Comparison of ENCODE assay signal across 8 worm cellular contexts in genomic region chrX:5368220-5368619, ce11.
TF ChIP-seq lines count a peak whose summit lies in the region.

Gene jkk-1, plus strand, starts transcription at chrX:5368468.

TF ChIP-seq in whole organism, L1 larva, 84 proteins besides CTCF, POLR2A, EP300 and RAD21 (continues in another document):
- TF ChIP-seq swsn-7 (tag; optimal IDR thresholded peaks at IDR 0.05; lab: Kevin White, UChicago) (peak; percentile 10), skn-1 (tag; optimal IDR thresholded peaks at IDR 0.05; lab: Kevin White, UChicago) (no peak), tbx-2 (tag; optimal IDR thresholded peaks at IDR 0.05; lab: Kevin White, UChicago) (no peak), pqm-1 (tag; optimal IDR thresholded peaks at IDR 0.05; lab: Kevin White, UChicago) (no peak), fkh-4 (tag; optimal IDR thresholded peaks at IDR 0.05; lab: Kevin White, UChicago; ENCODE audit: borderline replicate concordance) (no peak), snu-23 (GFP tag; optimal IDR thresholded peaks at IDR 0.05; lab: Kevin White, UChicago) (peak; percentile 14), lin-35 (GFP tag; optimal IDR thresholded peaks at IDR 0.05; lab: Kevin White, UChicago) (peak in 1 of 2 experiments; percentile 3), nhr-76 (tag; optimal IDR thresholded peaks at IDR 0.05; lab: Kevin White, UChicago) (no peak), fkh-10 (GFP tag; optimal IDR thresholded peaks at IDR 0.05; lab: Kevin White, UChicago) (peak; percentile 52), nhr-47 (tag; optimal IDR thresholded peaks at IDR 0.05; lab: Kevin White, UChicago) (peak; percentile 53), pax-3 (tag; optimal IDR thresholded peaks at IDR 0.05; lab: Kevin White, UChicago) (no peak)

TF ChIP-seq in whole organism, L2 larva, 48 proteins besides CTCF, POLR2A, EP300 and RAD21 (continues in another document):
- TF ChIP-seq lsy-2 (tag; optimal IDR thresholded peaks at IDR 0.05; lab: Kevin White, UChicago) (peak in 1 of 2 experiments; percentile 33), zag-1 (tag; optimal IDR thresholded peaks at IDR 0.05; lab: Kevin White, UChicago) (peak; percentile 49), mab-5 (tag; optimal IDR thresholded peaks at IDR 0.05; lab: Kevin White, UChicago) (peak; percentile 32), alr-1 (tag; optimal IDR thresholded peaks at IDR 0.05; lab: Kevin White, UChicago) (no peak), C34F6.9 (tag; optimal IDR thresholded peaks at IDR 0.05; lab: Kevin White, UChicago) (peak; percentile 40), lin-11 (tag; optimal IDR thresholded peaks at IDR 0.05; lab: Kevin White, UChicago) (peak; percentile 25), crh-2 (tag; optimal IDR thresholded peaks at IDR 0.05; lab: Kevin White, UChicago) (peak; percentile 53), nhr-25 (tag; optimal IDR thresholded peaks at IDR 0.05; lab: Kevin White, UChicago) (no peak), sma-9 (GFP tag; optimal IDR thresholded peaks at IDR 0.05; lab: Kevin White, UChicago) (peak; percentile 31), sma-9 (tag; optimal IDR thresholded peaks at IDR 0.05; lab: Kevin White, UChicago) (no peak), nhr-10 (tag; optimal IDR thresholded peaks at IDR 0.05; lab: Kevin White, UChicago) (no peak), unc-55 (GFP tag; optimal IDR thresholded peaks at IDR 0.05; lab: Kevin White, UChicago) (peak; percentile 64)

TF ChIP-seq in whole organism, L3 larva, 47 proteins besides CTCF, POLR2A, EP300 and RAD21 (continues in another document):
- peak; percentile 53 for TF ChIP-seq nfya-1 (tag; optimal IDR thresholded peaks at IDR 0.05; lab: Kevin White, UChicago; ENCODE audit: insufficient read depth)
- no peak for TF ChIP-seq nhr-28 (tag; optimal IDR thresholded peaks at IDR 0.05; lab: Kevin White, UChicago)
- no peak for TF ChIP-seq elt-3 (tag; optimal IDR thresholded peaks at IDR 0.05; lab: Kevin White, UChicago)
- no peak for TF ChIP-seq ama-1 (optimal IDR thresholded peaks at IDR 0.05; lab: Kevin White, UChicago)
- no peak for TF ChIP-seq nhr-12 (tag; optimal IDR thresholded peaks at IDR 0.05; lab: Kevin White, UChicago)
- TF ChIP-seq aly-2 (tag; optimal IDR thresholded peaks at IDR 0.05; lab: Kevin White, UChicago) = no peak
- TF ChIP-seq fkh-2 (tag; optimal IDR thresholded peaks at IDR 0.05; lab: Kevin White, UChicago) = no peak
- no peak for TF ChIP-seq tbx-2 (tag; optimal IDR thresholded peaks at IDR 0.05; lab: Kevin White, UChicago)
- TF ChIP-seq mml-1 (tag; optimal IDR thresholded peaks at IDR 0.05; lab: Kevin White, UChicago) = no peak
- TF ChIP-seq nhr-23 (tag; optimal IDR thresholded peaks at IDR 0.05; lab: Kevin White, UChicago) = no peak
- no peak for TF ChIP-seq ZK546.5 (tag; optimal IDR thresholded peaks at IDR 0.05; lab: Kevin White, UChicago)
- no peak for TF ChIP-seq egl-27 (tag; optimal IDR thresholded peaks at IDR 0.05; lab: Kevin White, UChicago)

TF ChIP-seq in whole organism, L4 larva, 104 proteins besides CTCF, POLR2A, EP300 and RAD21 (continues in another document):
- TF ChIP-seq nhr-77 (tag; optimal IDR thresholded peaks at IDR 0.05; lab: Kevin White, UChicago) = no peak
- TF ChIP-seq mxl-3 (GFP tag; optimal IDR thresholded peaks at IDR 0.05; lab: Kevin White, UChicago) = peak; percentile 2
- TF ChIP-seq unc-62 (GFP tag; optimal IDR thresholded peaks at IDR 0.05 in 1 of 2; lab: Kevin White, UChicago) = peak in 1 of 2 experiments; percentile 97
- no peak for TF ChIP-seq unc-62 (tag; optimal IDR thresholded peaks at IDR 0.05; lab: Kevin White, UChicago)
- TF ChIP-seq dmd-6 (GFP tag; IDR thresholded peaks at IDR 0.05; lab: Robert Waterston, UW) = peak; percentile 13; the same call in 1 of the 2 replicates
- no peak for TF ChIP-seq lin-29 (GFP tag; IDR thresholded peaks at IDR 0.05; lab: Robert Waterston, UW)
- no peak for TF ChIP-seq gei-8 (GFP tag; optimal IDR thresholded peaks at IDR 0.05; lab: Kevin White, UChicago)
- TF ChIP-seq vab-7 (GFP tag; IDR thresholded peaks at IDR 0.05; lab: Robert Waterston, UW) = 0 out of 2 replicates have a peak, but pooled peaks have one; percentile 28
- peak; percentile 75 for TF ChIP-seq hmg-1.1 (GFP tag; IDR thresholded peaks at IDR 0.05; lab: Robert Waterston, UW)
- TF ChIP-seq daf-19 (GFP tag; conservative IDR thresholded peaks at IDR 0.05; lab: Robert Waterston, UW) = no peak
- no peak for TF ChIP-seq egl-27 (tag; optimal IDR thresholded peaks at IDR 0.05; lab: Kevin White, UChicago)

TF ChIP-seq in whole organism, late embryonic, 69 proteins besides CTCF, POLR2A, EP300 and RAD21 (continues in another document):
- TF ChIP-seq ceh-6 (GFP tag; optimal IDR thresholded peaks at IDR 0.05; lab: Kevin White, UChicago) (peak; percentile 35), ahr-1 (tag; optimal IDR thresholded peaks at IDR 0.05; lab: Kevin White, UChicago) (no peak), fkh-6 (tag; optimal IDR thresholded peaks at IDR 0.05; lab: Kevin White, UChicago) (no peak), nhr-11 (tag; optimal IDR thresholded peaks at IDR 0.05; lab: Kevin White, UChicago) (no peak), ceh-18 (tag; optimal IDR thresholded peaks at IDR 0.05; lab: Kevin White, UChicago) (no peak), fax-1 (tag; optimal IDR thresholded peaks at IDR 0.05; lab: Kevin White, UChicago) (no peak), ceh-34 (tag; optimal IDR thresholded peaks at IDR 0.05; lab: Kevin White, UChicago) (peak; percentile 46), elt-2 (tag; optimal IDR thresholded peaks at IDR 0.05; lab: Kevin White, UChicago) (no peak), unc-55 (GFP tag; optimal IDR thresholded peaks at IDR 0.05; lab: Kevin White, UChicago) (no peak), ceh-19 (GFP tag; optimal IDR thresholded peaks at IDR 0.05; lab: Kevin White, UChicago) (peak; percentile 44), sox-4 (tag; optimal IDR thresholded peaks at IDR 0.05; lab: Kevin White, UChicago) (no peak), syd-9 (tag; optimal IDR thresholded peaks at IDR 0.05; lab: Kevin White, UChicago) (no peak), ztf-16 (tag; optimal IDR thresholded peaks at IDR 0.05; lab: Kevin White, UChicago) (no peak)

TF ChIP-seq in whole organism, midembryonic, 9 proteins besides CTCF, POLR2A, EP300 and RAD21:
- TF ChIP-seq tab-1 (GFP tag; IDR thresholded peaks at IDR 0.05; lab: Robert Waterston, UW) (no peak), cog-1 (tag; optimal IDR thresholded peaks at IDR 0.05; lab: Kevin White, UChicago) (peak; percentile 17), ztf-29 (GFP tag; IDR thresholded peaks at IDR 0.05; lab: Robert Waterston, UW) (no peak)

TF ChIP-seq in whole organism, mixed stage, embryonic, 35 proteins besides CTCF, POLR2A, EP300 and RAD21 (continues in another document):
- TF ChIP-seq unc-39 (tag; optimal IDR thresholded peaks at IDR 0.05; lab: Kevin White, UChicago) (no peak), lin-13 (tag; optimal IDR thresholded peaks at IDR 0.05; lab: Kevin White, UChicago) (no peak), elt-3 (tag; optimal IDR thresholded peaks at IDR 0.05; lab: Kevin White, UChicago) (no peak), drap-1 (GFP tag; optimal IDR thresholded peaks at IDR 0.05; lab: Kevin White, UChicago) (peak; percentile 33), nhr-237 (tag; optimal IDR thresholded peaks at IDR 0.05; lab: Kevin White, UChicago) (no peak), lin-32 (GFP tag; optimal IDR thresholded peaks at IDR 0.05; lab: Kevin White, UChicago) (no peak), bed-3 (GFP tag; optimal IDR thresholded peaks at IDR 0.05; lab: Kevin White, UChicago) (no peak), snpc-4 (tag; optimal IDR thresholded peaks at IDR 0.05; lab: Kevin White, UChicago) (no peak), unc-120 (tag; optimal IDR thresholded peaks at IDR 0.05; lab: Kevin White, UChicago; ENCODE audit: poor library complexity, severe bottlenecking) (no peak), mab-5 (tag; optimal IDR thresholded peaks at IDR 0.05; lab: Kevin White, UChicago) (no peak), M03D4.4 (tag; optimal IDR thresholded peaks at IDR 0.05; lab: Kevin White, UChicago) (no peak), mep-1 (tag; optimal IDR thresholded peaks at IDR 0.05; lab: Kevin White, UChicago) (no peak), blmp-1 (tag; optimal IDR thresholded peaks at IDR 0.05; lab: Kevin White, UChicago) (no peak), zip-8 (tag; optimal IDR thresholded peaks at IDR 0.05; lab: Kevin White, UChicago) (no peak), ceh-39 (tag; optimal IDR thresholded peaks at IDR 0.05; lab: Kevin White, UChicago) (no peak), pha-4 (tag; optimal IDR thresholded peaks at IDR 0.05; lab: Kevin White, UChicago) (no peak), ces-1 (GFP tag; optimal IDR thresholded peaks at IDR 0.05; lab: Kevin White, UChicago) (peak; percentile 29), nhr-28 (tag; optimal IDR thresholded peaks at IDR 0.05; lab: Kevin White, UChicago) (no peak), nhr-12 (tag; optimal IDR thresholded peaks at IDR 0.05; lab: Kevin White, UChicago) (no peak)

TF ChIP-seq in whole organism, young adult, 124 proteins besides CTCF, POLR2A, EP300 and RAD21:
- TF ChIP-seq fkh-3 (tag; optimal IDR thresholded peaks at IDR 0.05; lab: Kevin White, UChicago) (peak; percentile 47), ceh-27 (GFP tag; optimal IDR thresholded peaks at IDR 0.05; lab: Kevin White, UChicago) (peak; percentile 8), zfh-2 (GFP tag; conservative IDR thresholded peaks at IDR 0.05; lab: Robert Waterston, UW) (peak; percentile 73), egrh-3 (GFP tag; IDR thresholded peaks at IDR 0.05; lab: Robert Waterston, UW) (0 out of 2 replicates have a peak, but pooled peaks have one; percentile 5), cebp-1 (GFP tag; IDR thresholded peaks at IDR 0.05; lab: Robert Waterston, UW) (no peak), cebp-1 (tag; optimal IDR thresholded peaks at IDR 0.05; lab: Kevin White, UChicago) (peak; percentile 51), akir-1 (GFP tag; optimal IDR thresholded peaks at IDR 0.05; lab: Kevin White, UChicago) (no peak), chd-7 (tag; optimal IDR thresholded peaks at IDR 0.05; lab: Kevin White, UChicago) (no peak)
